Fruit fly (Drosophila melanogaster) whole organism, adult: ENCODE data around the gene CG15717.

Source experiments
- Clk ChIP-seq: fragments of 200-800 bp; sonication (Bioruptor generic); optimal IDR thresholded peaks from 2 replicates; lab custom pipeline; 2017; ENCODE audit warnings: missing biosample characterization, missing genetic modification characterization
- bab1 ChIP-seq: fragments of 200-800 bp; sonication (Bioruptor generic); optimal IDR thresholded peaks from 3 replicates; lab custom pipeline; 2019; ENCODE audit warnings: missing biosample characterization, mild to moderate bottlenecking, missing genetic modification characterization, moderate library complexity
- cnc ChIP-seq, 2 experiments: fragments of >200 bp; optimal IDR thresholded peaks; 2 replicates each; lab custom pipeline; 2017
- toe ChIP-seq: fragments of 200-800 bp; sonication (Bioruptor generic); optimal IDR thresholded peaks from 2 replicates; lab custom pipeline; 2016; ENCODE audit warnings: missing biosample characterization, missing genetic modification characterization

DNA sequence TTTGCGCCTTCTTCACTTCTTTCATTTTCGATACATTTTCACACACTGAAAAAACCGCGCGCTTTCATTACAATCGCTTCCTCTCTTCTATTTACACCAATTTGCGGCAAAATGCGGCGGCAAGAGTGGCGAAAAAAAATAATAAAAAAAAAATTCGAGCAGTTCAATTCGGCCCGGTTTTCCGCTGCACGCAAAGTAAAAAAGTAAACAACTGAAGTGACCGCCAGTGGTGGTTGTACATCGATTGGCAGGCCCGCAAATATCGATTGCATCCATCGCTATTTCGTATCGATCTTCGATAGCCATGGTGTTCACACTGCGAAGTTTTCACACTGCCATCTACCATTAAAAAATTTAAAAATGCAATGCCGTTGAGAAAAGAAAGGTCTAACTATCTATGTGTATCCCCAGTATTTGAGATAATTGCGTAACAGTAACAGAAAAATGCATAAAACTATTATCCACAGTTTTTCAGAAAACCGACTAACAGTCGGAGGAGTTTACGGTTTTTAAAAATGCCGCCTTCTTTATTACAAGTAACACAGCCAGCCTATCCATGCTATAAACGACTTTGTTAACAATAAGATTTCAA, 16.4 kb upstream of the CG15717 start, which contains the start of gene Chpf:
- TF ChIP-seq toe (GFP tag; lab: Kevin White, UChicago) (no peak), cnc (optimal IDR thresholded peaks at IDR 0.05; lab: Kevin White, UChicago) (no peak), Clk (no peak), bab1 (GFP tag; lab: Kevin White, UChicago) (no peak)
